Worm (Caenorhabditis elegans) whole organism, late embryonic: ENCODE data around the gene sups-1.

Experiments used
- F13H6.1 ChIP-seq: sonication (generic microtip); optimal IDR thresholded peaks from 2 replicates; lab custom pipeline; 2016; ENCODE audit warnings: missing genetic modification characterization, missing compliant biosample characterization
- T23F11.4 ChIP-seq: fragments of 200-800 bp; sonication (Bioruptor generic); optimal IDR thresholded peaks from 2 replicates; lab custom pipeline; 2018; ENCODE audit warnings: mild to moderate bottlenecking, missing genetic modification characterization, missing compliant biosample characterization
- ahr-1 ChIP-seq: sonication (generic microtip); optimal IDR thresholded peaks from 2 replicates; lab custom pipeline; 2016; ENCODE audit warnings: missing genetic modification characterization, missing compliant biosample characterization
- ama-1 ChIP-seq: fragments of 150-350 bp; optimal IDR thresholded peaks from 2 replicates; lab custom pipeline; 2014
- ceh-14 ChIP-seq: sonication (generic microtip); optimal IDR thresholded peaks from 2 replicates; lab custom pipeline; 2016; ENCODE audit warnings: missing genotype, missing genetic modification characterization, missing compliant biosample characterization
- ceh-22 ChIP-seq: sonication (generic microtip); optimal IDR thresholded peaks from 2 replicates; lab custom pipeline; 2017; ENCODE audit warnings: missing biosample characterization, missing genetic modification characterization
- ceh-24 ChIP-seq: sonication (generic microtip); optimal IDR thresholded peaks from 2 replicates; lab custom pipeline; 2016; ENCODE audit warnings: mild to moderate bottlenecking, missing genetic modification characterization, missing compliant biosample characterization
- ceh-30 ChIP-seq: fragments of 150-350 bp; optimal IDR thresholded peaks from 2 replicates; lab custom pipeline; 2014; ENCODE audit warnings: missing biosample characterization, missing genetic modification characterization
- ceh-31 ChIP-seq: sonication (generic microtip); optimal IDR thresholded peaks from 2 replicates; lab custom pipeline; 2016; ENCODE audit warnings: missing genetic modification characterization, missing compliant biosample characterization
- ceh-34 ChIP-seq: sonication (generic microtip); optimal IDR thresholded peaks from 2 replicates; lab custom pipeline; 2016; ENCODE audit warnings: mild to moderate bottlenecking, missing genetic modification characterization, missing compliant biosample characterization
- ceh-45 ChIP-seq: fragments of 200-800 bp; sonication (Bioruptor generic); IDR thresholded peaks from 2 replicates; pipeline ENCODE4 v1.3.6; 2022; ENCODE audit warnings: missing genetic modification reagents, missing genetic modification characterization, missing compliant biosample characterization
- ceh-48 ChIP-seq: sonication (generic microtip); optimal IDR thresholded peaks from 2 replicates; lab custom pipeline; 2016; ENCODE audit warnings: missing genetic modification characterization, inconsistent platforms, missing compliant biosample characterization
- ceh-6 ChIP-seq: fragments of 200-800 bp; sonication (Bioruptor generic); optimal IDR thresholded peaks from 2 replicates; lab custom pipeline; 2018; ENCODE audit warnings: mild to moderate bottlenecking, missing genetic modification characterization, missing compliant biosample characterization
- ceh-9 ChIP-seq: sonication (generic microtip); optimal IDR thresholded peaks from 2 replicates; lab custom pipeline; 2016; ENCODE audit warnings: mild to moderate bottlenecking, missing genetic modification characterization, inconsistent platforms, missing compliant biosample characterization
- elt-4 ChIP-seq: sonication (generic microtip); optimal IDR thresholded peaks from 2 replicates; lab custom pipeline; 2016; ENCODE audit warnings: missing genetic modification characterization, missing compliant biosample characterization
- ets-4 ChIP-seq: sonication (generic microtip); optimal IDR thresholded peaks from 2 replicates; lab custom pipeline; 2016; ENCODE audit warnings: missing genetic modification characterization, missing compliant biosample characterization
- fax-1 ChIP-seq: sonication (generic microtip); optimal IDR thresholded peaks from 2 replicates; lab custom pipeline; 2016; ENCODE audit warnings: missing genotype, missing genetic modification characterization, missing compliant biosample characterization
- fkh-10 ChIP-seq: fragments of 150-350 bp; optimal IDR thresholded peaks from 2 replicates; lab custom pipeline; 2014; ENCODE audit warnings: missing biosample characterization, missing genetic modification reagents, missing genetic modification characterization
- fkh-6 ChIP-seq: sonication (generic microtip); optimal IDR thresholded peaks from 2 replicates; lab custom pipeline; 2016; ENCODE audit warnings: missing genetic modification characterization, missing compliant biosample characterization
- hlh-13 ChIP-seq: fragments of 200-800 bp; sonication (Bioruptor generic); optimal IDR thresholded peaks from 2 replicates; lab custom pipeline; 2018; ENCODE audit warnings: mild to moderate bottlenecking, missing genetic modification characterization, missing compliant biosample characterization
- hlh-8 ChIP-seq: sonication (generic microtip); optimal IDR thresholded peaks from 2 replicates; lab custom pipeline; 2016; ENCODE audit warnings: missing genotype, missing genetic modification characterization, missing compliant biosample characterization
- madf-2 ChIP-seq: sonication (generic microtip); optimal IDR thresholded peaks from 2 replicates; lab custom pipeline; 2017; ENCODE audit warnings: missing genetic modification characterization, missing compliant biosample characterization
- mec-3 ChIP-seq: sonication (generic microtip); optimal IDR thresholded peaks from 2 replicates; lab custom pipeline; 2016; ENCODE audit warnings: borderline replicate concordance, missing genetic modification characterization, missing compliant biosample characterization
- nhr-11 ChIP-seq: fragments of 150-350 bp; optimal IDR thresholded peaks from 2 replicates; lab custom pipeline; 2014; ENCODE audit warnings: missing biosample characterization, missing genetic modification characterization
- nhr-232 ChIP-seq: sonication (generic microtip); optimal IDR thresholded peaks from 2 replicates; lab custom pipeline; 2016; ENCODE audit warnings: missing genetic modification characterization, missing compliant biosample characterization
- pax-1 ChIP-seq: fragments of 150-350 bp; optimal IDR thresholded peaks from 2 replicates; lab custom pipeline; 2014; ENCODE audit warnings: missing biosample characterization, missing genetic modification characterization
- pha-4 ChIP-seq: fragments of 150-350 bp; optimal IDR thresholded peaks from 2 replicates; lab custom pipeline; 2018; ENCODE audit warnings: missing biosample characterization, missing genetic modification reagents, missing genetic modification characterization
- pqm-1 ChIP-seq: sonication (generic microtip); optimal IDR thresholded peaks from 2 replicates; lab custom pipeline; 2016; ENCODE audit warnings: missing genetic modification characterization, missing compliant biosample characterization
- pros-1 ChIP-seq: fragments of 150-350 bp; optimal IDR thresholded peaks from 2 replicates; lab custom pipeline; 2014; ENCODE audit warnings: missing biosample characterization, missing genetic modification reagents, missing genetic modification characterization
- ref-2 ChIP-seq: sonication (generic microtip); optimal IDR thresholded peaks from 2 replicates; lab custom pipeline; 2016; ENCODE audit warnings: missing genetic modification characterization, missing compliant biosample characterization
- sdc-2 ChIP-seq: sonication (generic microtip); optimal IDR thresholded peaks from 2 replicates; lab custom pipeline; 2016; ENCODE audit warnings: missing genotype, missing genetic modification characterization, missing compliant biosample characterization
- sox-4 ChIP-seq: sonication (generic microtip); optimal IDR thresholded peaks from 2 replicates; lab custom pipeline; 2017; ENCODE audit warnings: mild to moderate bottlenecking, missing genetic modification characterization, inconsistent platforms, missing compliant biosample characterization
- tbx-2 ChIP-seq: sonication (generic microtip); optimal IDR thresholded peaks from 2 replicates; lab custom pipeline; 2016; ENCODE audit warnings: missing genetic modification characterization, missing compliant biosample characterization
- tbx-7 ChIP-seq: sonication (generic microtip); optimal IDR thresholded peaks from 2 replicates; lab custom pipeline; 2016; ENCODE audit warnings: missing genotype, missing genetic modification characterization, missing compliant biosample characterization
- ttx-3 ChIP-seq: sonication (generic microtip); optimal IDR thresholded peaks from 2 replicates; lab custom pipeline; 2016; ENCODE audit warnings: missing genetic modification reagents, missing genetic modification characterization, missing compliant biosample characterization
- unc-42 ChIP-seq: sonication (generic microtip); optimal IDR thresholded peaks from 2 replicates; lab custom pipeline; 2016; ENCODE audit warnings: missing genotype, missing genetic modification characterization, missing compliant biosample characterization
- unc-86 ChIP-seq: sonication (generic microtip); optimal IDR thresholded peaks from 2 replicates; lab custom pipeline; 2016; ENCODE audit warnings: missing genetic modification characterization, missing compliant biosample characterization
- zip-5 ChIP-seq: sonication (generic microtip); optimal IDR thresholded peaks from 2 replicates; lab custom pipeline; 2016; ENCODE audit warnings: missing genetic modification characterization, missing compliant biosample characterization
- ztf-16 ChIP-seq: sonication (generic microtip); optimal IDR thresholded peaks from 2 replicates; lab custom pipeline; 2017; ENCODE audit warnings: missing genetic modification characterization, missing compliant biosample characterization

The sups-1 gene

ce11 chrX:6003853-6004252, at the start of gene sups-1:
TSS of gene sups-1 (plus strand) at chrX:6004153.
- TF ChIP-seq ceh-31 (tag; lab: Kevin White, UChicago) (no peak), ttx-3 (no peak), nhr-11 (tag; lab: Kevin White, UChicago) (no peak), nhr-232 (tag; lab: Kevin White, UChicago) (no peak)

ce11 chrX:5956130-5956529, 47.8 kb upstream of the sups-1 start:
- TF ChIP-seq ahr-1 (tag; lab: Kevin White, UChicago): no peak
- peak; percentile 17 for TF ChIP-seq unc-42 (tag; lab: Kevin White, UChicago)
- TF ChIP-seq unc-86 (tag; lab: Kevin White, UChicago): no peak
- TF ChIP-seq fkh-6 (tag; lab: Kevin White, UChicago): no peak

DNA sequence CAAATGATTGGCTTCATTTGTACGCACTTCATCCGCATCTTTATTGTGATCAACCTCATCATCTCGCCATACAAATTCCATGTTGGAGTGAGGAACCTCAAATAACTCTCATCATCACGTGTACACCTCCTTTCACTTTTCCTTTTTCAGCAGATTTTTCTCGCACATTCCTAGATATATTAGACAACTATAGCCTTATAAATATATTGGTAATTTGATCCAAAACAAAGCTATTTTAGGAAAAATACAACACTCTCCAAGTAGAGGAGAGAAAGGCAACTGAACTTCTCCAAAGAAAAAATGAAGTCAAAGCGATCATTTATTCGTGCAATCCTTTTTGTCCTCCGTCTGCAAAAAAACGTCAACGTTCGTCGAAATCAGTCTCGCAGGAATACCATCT, 45.1 kb upstream of the sups-1 start, which contains the start of gene R07E4.1:
Gene R07E4.1, plus strand, starts transcription at position 301 of the 400 bp plus-strand sequence.
- TF ChIP-seq tbx-2 (tag; lab: Kevin White, UChicago): no peak
- no peak for TF ChIP-seq pqm-1 (tag; lab: Kevin White, UChicago)
- TF ChIP-seq pha-4 (tag; lab: Kevin White, UChicago): no peak
- no peak for TF ChIP-seq ceh-14 (tag; lab: Kevin White, UChicago)
- TF ChIP-seq ceh-22 (tag; lab: Kevin White, UChicago): no peak
- TF ChIP-seq ceh-24: no peak
- no peak for TF ChIP-seq unc-86 (tag; lab: Kevin White, UChicago)
- TF ChIP-seq hlh-13 (GFP tag; lab: Kevin White, UChicago): no peak
- TF ChIP-seq F13H6.1 (tag; lab: Kevin White, UChicago): no peak
- no peak for TF ChIP-seq ref-2 (tag; lab: Kevin White, UChicago)
- TF ChIP-seq ama-1 (lab: Kevin White, UChicago): no peak
- no peak for TF ChIP-seq hlh-8 (tag; lab: Kevin White, UChicago)
- no peak for TF ChIP-seq mec-3 (tag; lab: Kevin White, UChicago)
- TF ChIP-seq ceh-34: no peak
- TF ChIP-seq sdc-2 (tag; lab: Kevin White, UChicago): no peak
- TF ChIP-seq T23F11.4: no peak
- TF ChIP-seq elt-4 (tag; lab: Kevin White, UChicago): no peak

DNA sequence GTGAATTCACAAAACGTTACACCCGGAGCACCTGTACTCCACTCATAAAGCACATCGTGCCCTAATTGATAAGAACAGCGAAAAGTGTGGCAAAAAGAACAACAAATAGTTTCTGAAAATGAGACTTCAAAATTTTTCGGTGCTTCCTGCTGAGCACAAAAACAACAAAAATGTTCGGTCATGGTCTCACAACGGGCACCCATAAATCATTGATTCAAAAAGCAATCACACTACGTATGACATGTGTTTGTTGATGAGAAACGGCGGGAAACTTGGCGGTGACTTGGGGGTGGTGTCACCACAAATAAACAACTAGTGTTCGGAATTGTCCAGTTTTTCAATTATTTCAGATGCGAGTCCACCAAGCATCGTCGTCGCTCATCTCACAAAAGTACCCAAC, 43.1 kb upstream of the sups-1 start:
- TF ChIP-seq unc-86 (tag; lab: Kevin White, UChicago) (no peak), sdc-2 (tag; lab: Kevin White, UChicago) (no peak), ceh-24 (no peak), hlh-13 (GFP tag; lab: Kevin White, UChicago) (no peak), ceh-34 (no peak), madf-2 (tag; lab: Kevin White, UChicago) (no peak), sox-4 (tag; lab: Kevin White, UChicago) (no peak), ceh-45 (GFP tag; lab: Robert Waterston, UW) (no peak), tbx-7 (tag; lab: Kevin White, UChicago) (no peak), ztf-16 (tag; lab: Kevin White, UChicago) (no peak)

DNA sequence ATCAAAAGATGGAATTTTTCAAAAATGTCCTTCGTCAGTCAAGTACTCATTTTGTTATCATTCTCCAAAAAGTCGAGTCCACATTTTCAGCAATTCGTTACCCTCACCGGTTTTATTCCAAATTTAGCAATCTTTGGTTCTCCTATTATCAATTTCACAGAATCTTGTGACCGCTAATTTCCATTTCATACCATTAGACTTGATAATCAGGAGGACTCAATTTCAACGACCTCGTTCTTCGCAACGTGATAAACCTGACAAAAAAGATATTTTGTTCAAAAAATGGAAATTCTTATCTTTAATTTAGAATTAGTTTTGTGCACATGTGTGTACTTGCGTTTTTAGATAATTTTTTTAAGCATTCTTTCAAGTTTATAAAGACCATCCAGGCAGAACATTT, 41.4 kb upstream of the sups-1 start:
- TF ChIP-seq fkh-10 (GFP tag; lab: Kevin White, UChicago) (no peak), ceh-34 (no peak), fax-1 (tag; lab: Kevin White, UChicago) (no peak), ceh-30 (tag; lab: Kevin White, UChicago) (no peak), ceh-6 (GFP tag; lab: Kevin White, UChicago) (no peak), mec-3 (tag; lab: Kevin White, UChicago) (no peak), ets-4 (no peak), pax-1 (tag; lab: Kevin White, UChicago) (no peak), ceh-14 (tag; lab: Kevin White, UChicago) (no peak), ceh-48 (tag; lab: Kevin White, UChicago) (no peak), zip-5 (tag; lab: Kevin White, UChicago) (no peak), pros-1 (no peak), ceh-9 (tag; lab: Kevin White, UChicago) (no peak), F13H6.1 (tag; lab: Kevin White, UChicago) (no peak), ceh-45 (GFP tag; lab: Robert Waterston, UW) (no peak)
